Worm (Caenorhabditis elegans) whole organism, L1 larva: ENCODE results near the gene his-24.

Experiments
- Y116A8C.19 ChIP-seq: sonication (generic microtip); optimal IDR thresholded peaks from 2 replicates; lab custom pipeline; 2016; ENCODE audit warnings: missing compliant biosample characterization, missing genetic modification characterization, borderline replicate concordance
- aha-1 ChIP-seq: fragments of 150-350 bp; optimal IDR thresholded peaks from 2 replicates; lab custom pipeline; 2014; ENCODE audit warnings: missing biosample characterization, missing genetic modification characterization
- ceh-8 ChIP-seq: fragments of 200-800 bp; sonication (Bioruptor generic); optimal IDR thresholded peaks from 2 replicates; lab custom pipeline; 2018; ENCODE audit warnings: mild to moderate bottlenecking, missing genetic modification characterization, moderate library complexity, missing compliant biosample characterization
- ceh-82 ChIP-seq, 3 experiments: fragments of 150-350 bp in 1 of 3; sonication (generic microtip) in 2 of 3; optimal IDR thresholded peaks; 2 replicates each; lab custom pipeline; 2014 to 2017; ENCODE audit warnings: missing biosample characterization in 3 of 3, missing genetic modification characterization in 3 of 3
- ceh-90 ChIP-seq: sonication (generic microtip); optimal IDR thresholded peaks from 2 replicates; lab custom pipeline; 2016; ENCODE audit warnings: missing genetic modification characterization, missing compliant biosample characterization
- ces-1 ChIP-seq: fragments of 150-350 bp; optimal IDR thresholded peaks from 2 replicates; lab custom pipeline; 2014; ENCODE audit warnings: missing biosample characterization, missing genetic modification reagents, missing genetic modification characterization
- efl-1 ChIP-seq, 4 experiments: fragments of 150-350 bp; optimal IDR thresholded peaks in 3 of 4; peaks in 1 of 4; 1 replicate in 1 of 4; 2 replicates in 3 of 4; lab custom pipeline; 2014; ENCODE audit warnings: missing biosample characterization in 2 of 4, missing genetic modification characterization in 2 of 4, missing genetic modification reagents in 2 of 4
- efl-3 ChIP-seq: fragments of 200-800 bp; sonication (Bioruptor generic); optimal IDR thresholded peaks from 2 replicates; lab custom pipeline; 2018; ENCODE audit warnings: mild to moderate bottlenecking, missing genetic modification characterization, missing compliant biosample characterization
- elt-3 ChIP-seq, 6 experiments: fragments of 150-350 bp in 1 of 6; sonication (generic microtip); optimal IDR thresholded peaks; 2 replicates each; lab custom pipeline; 2017 to 2018; ENCODE audit warnings: missing biosample characterization in 6 of 6, missing genetic modification characterization in 6 of 6, inconsistent platforms in 1 of 6
- ets-5 ChIP-seq: fragments of 200-800 bp; sonication (Bioruptor generic); IDR thresholded peaks from 2 replicates; pipeline ENCODE4 v1.3.6; 2022; ENCODE audit warnings: missing genetic modification characterization, missing compliant biosample characterization
- fkh-10 ChIP-seq: sonication (generic microtip); optimal IDR thresholded peaks from 2 replicates; lab custom pipeline; 2017; ENCODE audit warnings: missing biosample characterization, missing genetic modification reagents, missing genetic modification characterization
- grh-1 ChIP-seq: fragments of 200-800 bp; sonication (Bioruptor generic); IDR thresholded peaks from 2 replicates; pipeline ENCODE4 v1.3.6; 2022; ENCODE audit warnings: missing genetic modification reagents, missing genetic modification characterization, missing compliant biosample characterization
- hlh-4 ChIP-seq: sonication (generic microtip); optimal IDR thresholded peaks from 2 replicates; lab custom pipeline; 2016; ENCODE audit warnings: mild to moderate bottlenecking, missing genetic modification characterization, missing compliant biosample characterization
- irx-1 ChIP-seq: sonication (generic microtip); optimal IDR thresholded peaks from 2 replicates; lab custom pipeline; 2016; ENCODE audit warnings: missing genetic modification characterization, missing compliant biosample characterization
- isw-1 ChIP-seq: fragments of 200-800 bp; sonication (Bioruptor generic); IDR thresholded peaks from 2 replicates; pipeline ENCODE4 v1.3.6; 2022; ENCODE audit warnings: missing genetic modification characterization, missing compliant biosample characterization
- lin-13 ChIP-seq: fragments of 150-350 bp; optimal IDR thresholded peaks from 2 replicates; lab custom pipeline; 2014; ENCODE audit warnings: missing biosample characterization, missing genetic modification reagents, missing genetic modification characterization
- lin-14 ChIP-seq: fragments of 200-800 bp; sonication (Bioruptor generic); optimal IDR thresholded peaks from 2 replicates; lab custom pipeline; 2018; ENCODE audit warnings: mild to moderate bottlenecking, missing genetic modification characterization, moderate library complexity, missing compliant biosample characterization
- lin-39 ChIP-seq: fragments of 150-350 bp; optimal IDR thresholded peaks from 2 replicates; lab custom pipeline; 2014; ENCODE audit warnings: missing biosample characterization, missing genetic modification reagents, missing genetic modification characterization
- lsy-2 ChIP-seq, 2 experiments: fragments of 150-350 bp; optimal IDR thresholded peaks; 2 replicates each; lab custom pipeline; 2014; ENCODE audit warnings: missing biosample characterization in 2 of 2, missing genetic modification characterization in 2 of 2
- mef-2 ChIP-seq: fragments of 150-350 bp; optimal IDR thresholded peaks from 2 replicates; lab custom pipeline; 2014; ENCODE audit warnings: missing biosample characterization, missing genetic modification characterization
- mep-1 ChIP-seq: fragments of 150-350 bp; optimal IDR thresholded peaks from 2 replicates; lab custom pipeline; 2014; ENCODE audit warnings: missing biosample characterization, missing genetic modification characterization
- nhr-11 ChIP-seq: fragments of 150-350 bp; optimal IDR thresholded peaks from 2 replicates; lab custom pipeline; 2014; ENCODE audit warnings: missing biosample characterization, missing genetic modification characterization
- nhr-19 ChIP-seq: fragments of 200-800 bp; sonication (Bioruptor generic); conservative IDR thresholded peaks from 2 replicates; pipeline ENCODE4 v1.3.6; 2022; ENCODE audit warnings: missing genetic modification characterization, missing compliant biosample characterization
- nhr-20 ChIP-seq: sonication (generic microtip); optimal IDR thresholded peaks from 2 replicates; lab custom pipeline; 2016; ENCODE audit warnings: mild to moderate bottlenecking, missing genetic modification characterization, missing compliant biosample characterization
- nhr-237 ChIP-seq: fragments of 150-350 bp; optimal IDR thresholded peaks from 2 replicates; lab custom pipeline; 2014; ENCODE audit warnings: missing biosample characterization, missing genetic modification characterization
- nhr-47 ChIP-seq: sonication (generic microtip); optimal IDR thresholded peaks from 2 replicates; lab custom pipeline; 2016; ENCODE audit warnings: mild to moderate bottlenecking, missing genetic modification characterization, moderate library complexity, missing compliant biosample characterization
- nhr-71 ChIP-seq: sonication (generic microtip); optimal IDR thresholded peaks from 2 replicates; lab custom pipeline; 2016; ENCODE audit warnings: mild to moderate bottlenecking, missing genetic modification characterization, moderate library complexity, missing compliant biosample characterization
- nhr-76 ChIP-seq: sonication (generic microtip); optimal IDR thresholded peaks from 2 replicates; lab custom pipeline; 2017; ENCODE audit warnings: missing biosample characterization, missing genetic modification characterization
- nhr-84 ChIP-seq: sonication (generic microtip); optimal IDR thresholded peaks from 2 replicates; lab custom pipeline; 2017; ENCODE audit warnings: missing biosample characterization, missing genetic modification characterization
- nhr-90 ChIP-seq: sonication (generic microtip); optimal IDR thresholded peaks from 2 replicates; lab custom pipeline; 2016; ENCODE audit warnings: mild to moderate bottlenecking, missing genetic modification characterization, missing compliant biosample characterization; ENCODE audit not compliant: poor library complexity
- pag-3 ChIP-seq: sonication (generic microtip); optimal IDR thresholded peaks from 2 replicates; lab custom pipeline; 2017; ENCODE audit warnings: missing genetic modification characterization, mild to moderate bottlenecking, missing compliant biosample characterization, antibody characterized with exemption, borderline replicate concordance; ENCODE audit not compliant: insufficient read depth
- pqm-1 ChIP-seq: sonication (generic microtip); optimal IDR thresholded peaks from 3 replicates; lab custom pipeline; 2017; ENCODE audit warnings: missing biosample characterization, missing genetic modification characterization
- rnt-1 ChIP-seq: sonication (generic microtip); optimal IDR thresholded peaks from 2 replicates; lab custom pipeline; 2016; ENCODE audit warnings: mild to moderate bottlenecking, missing genetic modification characterization, moderate library complexity, missing compliant biosample characterization
- snpc-4 ChIP-seq: fragments of 150-350 bp; optimal IDR thresholded peaks from 2 replicates; lab custom pipeline; 2014; ENCODE audit warnings: missing biosample characterization, missing genetic modification characterization
- sptf-1 ChIP-seq: fragments of 150-350 bp; optimal IDR thresholded peaks from 2 replicates; lab custom pipeline; 2014; ENCODE audit warnings: missing biosample characterization, missing genetic modification characterization
- unc-130 ChIP-seq: fragments of 150-350 bp; optimal IDR thresholded peaks from 2 replicates; lab custom pipeline; 2017; ENCODE audit warnings: missing biosample characterization, missing genetic modification characterization, inconsistent platforms
- unc-30 ChIP-seq: sonication (generic microtip); optimal IDR thresholded peaks from 2 replicates; lab custom pipeline; 2017; ENCODE audit warnings: missing biosample characterization, missing genetic modification characterization
- unc-86 ChIP-seq: sonication (generic microtip); optimal IDR thresholded peaks from 2 replicates; lab custom pipeline; 2016; ENCODE audit warnings: missing genetic modification characterization, missing compliant biosample characterization
- ztf-11 ChIP-seq, 2 experiments: sonication (generic microtip); optimal IDR thresholded peaks; 2 replicates each; lab custom pipeline; 2016 to 2017; ENCODE audit warnings: missing genetic modification characterization in 2 of 2, missing biosample characterization in 1 of 2, missing compliant biosample characterization in 1 of 2

his-24 gene

DNA sequence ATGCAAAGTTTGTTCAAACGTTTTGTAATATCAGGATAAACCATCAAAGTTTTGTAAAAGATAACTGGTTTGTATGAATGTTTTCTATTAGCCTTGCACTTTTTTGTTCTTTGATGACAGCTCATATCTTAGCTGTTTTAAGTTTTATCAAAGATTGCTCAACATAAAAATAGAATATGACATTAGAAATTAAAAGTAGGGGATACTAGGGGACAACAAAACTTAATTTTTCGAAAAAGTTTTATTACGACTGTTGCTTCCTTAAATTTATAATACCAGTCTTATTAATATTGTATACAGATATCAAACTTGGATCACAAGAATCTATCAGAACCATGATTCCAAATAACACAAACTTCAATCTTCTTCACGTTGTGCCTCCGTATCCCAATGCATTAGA lies 5.9 kb downstream of the his-24 start, which contains the start of gene ztf-14:
ztf-14 (plus strand) TSS at position 301 of the 400 bp plus-strand sequence.
- TF ChIP-seq nhr-76 (tag; lab: Kevin White, UChicago) (no peak), isw-1 (GFP tag; lab: Robert Waterston, UW) (no peak), efl-1 (optimal IDR thresholded peaks at IDR 0.05; lab: Kevin White, UChicago) (no peak), efl-1 (GFP tag; optimal IDR thresholded peaks at IDR 0.05 in 1 of 2; lab: Kevin White, UChicago) (peak in 1 of 2 experiments; percentile 15)

DNA sequence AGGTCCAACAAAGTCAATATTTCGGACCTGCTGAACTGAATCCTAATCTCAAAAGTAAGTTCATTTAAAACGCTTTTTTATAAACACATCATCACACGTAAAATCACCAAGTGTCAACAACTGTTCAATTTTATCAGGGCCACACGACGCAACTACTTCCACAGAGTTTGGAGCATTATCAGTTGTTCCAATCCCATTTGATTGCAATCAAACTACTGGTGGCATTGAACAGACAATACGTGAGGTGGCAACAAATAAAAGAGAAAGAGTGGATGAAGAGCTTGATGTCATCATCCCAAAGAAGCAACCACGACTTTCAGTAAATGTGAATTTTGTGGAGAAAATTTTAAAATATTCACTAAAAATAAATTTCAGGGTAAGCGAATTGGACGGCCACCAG lies 6.7 kb downstream of the his-24 start:
- TF ChIP-seq lin-14: peak; percentile 61
- TF ChIP-seq unc-130 (tag; lab: Kevin White, UChicago): peak; percentile 64
- peak; percentile 30 for TF ChIP-seq rnt-1 (tag; lab: Kevin White, UChicago)
- no peak for TF ChIP-seq nhr-20 (tag; lab: Kevin White, UChicago)
- no peak for TF ChIP-seq ceh-82 (tag; optimal IDR thresholded peaks at IDR 0.05; lab: Kevin White, UChicago)
- no peak for TF ChIP-seq nhr-47 (tag; lab: Kevin White, UChicago)
- no peak for TF ChIP-seq nhr-19 (GFP tag; lab: Robert Waterston, UW)
- no peak for TF ChIP-seq unc-30 (tag; lab: Kevin White, UChicago)
- no peak for TF ChIP-seq isw-1 (GFP tag; lab: Robert Waterston, UW)
- TF ChIP-seq aha-1 (tag; lab: Kevin White, UChicago): no peak
- no peak for TF ChIP-seq lin-13 (GFP tag; lab: Kevin White, UChicago)
- TF ChIP-seq lsy-2 (tag; optimal IDR thresholded peaks at IDR 0.05; lab: Kevin White, UChicago): no peak
- no peak for TF ChIP-seq ceh-8 (GFP tag; lab: Kevin White, UChicago)
- TF ChIP-seq Y116A8C.19 (tag; lab: Kevin White, UChicago): no peak
- TF ChIP-seq nhr-71 (tag; lab: Kevin White, UChicago): peak; percentile 22
- TF ChIP-seq ztf-11 (tag; optimal IDR thresholded peaks at IDR 0.05; lab: Kevin White, UChicago): no peak
- no peak for TF ChIP-seq mef-2
- no peak for TF ChIP-seq nhr-237
- no peak for TF ChIP-seq efl-3 (GFP tag; lab: Kevin White, UChicago)

DNA sequence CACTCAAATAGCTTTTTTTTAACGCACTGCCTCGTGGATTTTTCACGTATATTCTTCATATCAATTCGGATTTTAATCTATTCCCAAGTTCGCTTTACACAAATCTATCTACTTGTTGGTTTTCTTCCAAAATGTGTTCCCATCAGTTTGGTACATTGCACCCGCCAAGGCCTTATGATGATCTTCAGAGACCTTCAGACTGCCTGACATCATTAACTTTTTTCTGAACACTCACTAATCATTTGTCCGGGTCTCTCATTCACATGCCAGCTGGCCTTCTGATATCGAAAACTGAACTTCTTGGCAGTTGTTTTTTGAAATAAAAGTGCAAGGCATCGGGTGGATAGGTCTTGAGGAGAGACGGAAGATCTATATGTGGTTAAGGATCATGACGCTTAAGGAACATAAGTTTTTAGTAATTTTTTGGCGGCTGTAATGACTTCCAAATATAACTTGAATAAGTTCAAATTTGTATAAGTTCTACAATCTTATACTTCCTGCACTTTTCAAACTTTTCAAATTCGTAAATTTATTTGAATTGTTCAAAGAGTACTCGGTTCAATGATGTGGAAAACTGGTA lies 10.0 kb downstream of the his-24 start:
- no peak for TF ChIP-seq lin-39 (tag; lab: Kevin White, UChicago)
- TF ChIP-seq pag-3: peak; percentile 50
- peak in 1 of 6 experiments; percentile 46 for TF ChIP-seq elt-3 (tag; optimal IDR thresholded peaks at IDR 0.05; lab: Kevin White, UChicago)
- peak; percentile 30 for TF ChIP-seq mep-1 (tag; lab: Kevin White, UChicago)
- no peak for TF ChIP-seq unc-86
- TF ChIP-seq ces-1: no peak
- no peak for TF ChIP-seq nhr-19 (GFP tag; lab: Robert Waterston, UW)
- TF ChIP-seq hlh-4 (tag; lab: Kevin White, UChicago): no peak
- TF ChIP-seq nhr-11 (tag; lab: Kevin White, UChicago): no peak
- no peak for TF ChIP-seq sptf-1 (tag; lab: Kevin White, UChicago)
- no peak for TF ChIP-seq pqm-1 (tag; lab: Kevin White, UChicago)
- no peak for TF ChIP-seq nhr-237
- no peak for TF ChIP-seq nhr-84 (tag; lab: Kevin White, UChicago)
- no peak for TF ChIP-seq fkh-10 (GFP tag; lab: Kevin White, UChicago)
- TF ChIP-seq isw-1 (GFP tag; lab: Robert Waterston, UW): no peak
- no peak for TF ChIP-seq ets-5 (GFP tag; lab: Robert Waterston, UW)
- TF ChIP-seq unc-130 (tag; lab: Kevin White, UChicago): no peak
- TF ChIP-seq grh-1 (GFP tag; lab: Robert Waterston, UW): no peak
- TF ChIP-seq efl-3 (GFP tag; lab: Kevin White, UChicago): no peak
- TF ChIP-seq nhr-47 (tag; lab: Kevin White, UChicago): no peak
- TF ChIP-seq efl-1 (optimal IDR thresholded peaks at IDR 0.05; lab: Kevin White, UChicago): no peak
- TF ChIP-seq efl-1 (GFP tag; optimal IDR thresholded peaks at IDR 0.05 in 1 of 2; lab: Kevin White, UChicago): peak in 1 of 2 experiments; percentile 3
- TF ChIP-seq snpc-4 (tag; lab: Kevin White, UChicago): no peak
- TF ChIP-seq ceh-90 (tag; lab: Kevin White, UChicago): no peak
- no peak for TF ChIP-seq irx-1 (tag; lab: Kevin White, UChicago)
- TF ChIP-seq nhr-90 (tag; lab: Kevin White, UChicago): no peak
